Fruit fly (Drosophila melanogaster) whole organism, embryonic: ENCODE data around the gene CG6178.

Experiments
- B-H1 ChIP-seq: fragments of 200-800 bp; sonication (Bioruptor generic); IDR thresholded peaks from 3 replicates; pipeline ENCODE4 v1.3.6; 2022; ENCODE audit warnings: missing biosample characterization, missing genetic modification characterization
- Bgb ChIP-seq: fragments of 200-800 bp; sonication (Bioruptor generic); IDR thresholded peaks from 2 replicates; pipeline ENCODE4 v1.3.6; 2022; ENCODE audit warnings: missing biosample characterization, missing genetic modification characterization; ENCODE audit not compliant: partially characterized antibody
- C15 ChIP-seq: fragments of 200-800 bp; sonication (Bioruptor generic); IDR thresholded peaks from 3 replicates; pipeline ENCODE4 v1.3.6; 2022; ENCODE audit warnings: missing biosample characterization, missing genetic modification characterization
- CG10274 ChIP-seq: fragments of 200-800 bp; sonication (Bioruptor generic); optimal IDR thresholded peaks from 3 replicates; lab custom pipeline; 2017; ENCODE audit warnings: missing biosample characterization, mild to moderate bottlenecking, missing genetic modification characterization
- CG1233 ChIP-seq: fragments of 200-800 bp; sonication (Bioruptor generic); optimal IDR thresholded peaks from 4 replicates; lab custom pipeline; 2018; ENCODE audit warnings: missing biosample characterization, mild to moderate bottlenecking, missing genetic modification characterization
- CG13287 ChIP-seq: fragments of 200-800 bp; sonication (Bioruptor generic); IDR thresholded peaks from 2 replicates; pipeline ENCODE4 v1.3.6; 2022; ENCODE audit warnings: missing biosample characterization, missing genetic modification characterization; ENCODE audit not compliant: partially characterized antibody
- CG15601 ChIP-seq: fragments of 200-800 bp; sonication (Bioruptor generic); optimal IDR thresholded peaks from 3 replicates; lab custom pipeline; 2019; ENCODE audit warnings: missing biosample characterization, mild to moderate bottlenecking, missing genetic modification characterization, moderate library complexity
- CG18011 ChIP-seq: fragments of 200-800 bp; sonication (Bioruptor generic); optimal IDR thresholded peaks from 2 replicates; lab custom pipeline; 2017; ENCODE audit warnings: missing biosample characterization, missing genetic modification characterization, mild to moderate bottlenecking, moderate library complexity, missing genotype
- CG2129 ChIP-seq: fragments of 200-800 bp; sonication (Bioruptor generic); IDR thresholded peaks from 2 replicates; pipeline ENCODE4 v1.3.6; 2022; ENCODE audit warnings: missing biosample characterization, missing genetic modification characterization; ENCODE audit not compliant: partially characterized antibody
- CG30403 ChIP-seq: fragments of 200-800 bp; sonication (Bioruptor generic); optimal IDR thresholded peaks from 3 replicates; lab custom pipeline; 2016; ENCODE audit warnings: missing biosample characterization, missing genetic modification characterization
- CG31224 ChIP-seq: fragments of 200-800 bp; sonication (Bioruptor generic); IDR thresholded peaks from 2 replicates; pipeline ENCODE4 v1.3.6; 2022; ENCODE audit warnings: missing biosample characterization, missing genetic modification characterization
- CG31388 ChIP-seq: fragments of 200-800 bp; sonication (Bioruptor generic); optimal IDR thresholded peaks from 2 replicates; lab custom pipeline; 2016; ENCODE audit warnings: missing biosample characterization, missing genetic modification characterization
- CG31441 ChIP-seq: fragments of 200-800 bp; sonication (Bioruptor generic); IDR thresholded peaks from 2 replicates; pipeline ENCODE4 v1.3.6; 2022; ENCODE audit warnings: missing biosample characterization, missing genetic modification characterization
- CG34376 ChIP-seq: fragments of 200-800 bp; sonication (Bioruptor generic); optimal IDR thresholded peaks from 2 replicates; lab custom pipeline; 2018; ENCODE audit warnings: missing biosample characterization, mild to moderate bottlenecking, missing genetic modification characterization
- CG42726 ChIP-seq: fragments of 200-800 bp; sonication (Bioruptor generic); IDR thresholded peaks from 2 replicates; pipeline ENCODE4 v1.3.6; 2022; ENCODE audit warnings: missing biosample characterization, missing genetic modification characterization; ENCODE audit not compliant: partially characterized antibody
- CG4820 ChIP-seq: fragments of 200-800 bp; sonication (Bioruptor generic); optimal IDR thresholded peaks from 3 replicates; lab custom pipeline; 2016; ENCODE audit warnings: missing biosample characterization, missing genetic modification characterization
- CG8765 ChIP-seq: fragments of 200-800 bp; sonication (Bioruptor generic); IDR thresholded peaks from 2 replicates; pipeline ENCODE4 v1.3.6; 2022; ENCODE audit warnings: missing biosample characterization, missing genetic modification characterization
- CG9727 ChIP-seq: fragments of 200-800 bp; sonication (Bioruptor generic); optimal IDR thresholded peaks from 3 replicates; lab custom pipeline; 2017; ENCODE audit warnings: missing biosample characterization, mild to moderate bottlenecking, missing genetic modification characterization
- D19B ChIP-seq: fragments of 200-800 bp; sonication (Bioruptor generic); optimal IDR thresholded peaks from 2 replicates; lab custom pipeline; 2017; ENCODE audit warnings: missing biosample characterization, mild to moderate bottlenecking, missing genetic modification characterization
- Dip3 ChIP-seq: fragments of 200-800 bp; sonication (Bioruptor generic); optimal IDR thresholded peaks from 3 replicates; lab custom pipeline; 2016; ENCODE audit warnings: missing biosample characterization, missing genetic modification characterization
- Eip74EF ChIP-seq, 2 experiments: fragments of 200-800 bp in 1 of 2; fragments of >200 bp in 1 of 2; sonication (Bioruptor generic) in 1 of 2; optimal IDR thresholded peaks; 2 replicates each; lab custom pipeline; 2017 to 2019; ENCODE audit warnings: missing biosample characterization in 2 of 2, missing genetic modification characterization in 2 of 2, mild to moderate bottlenecking in 1 of 2, moderate library complexity in 1 of 2
- HLHmδ ChIP-seq: fragments of 200-800 bp; sonication (Bioruptor generic); optimal IDR thresholded peaks from 2 replicates; lab custom pipeline; 2018; ENCODE audit warnings: missing biosample characterization, mild to moderate bottlenecking, missing genetic modification characterization, moderate library complexity
- Hey ChIP-seq: fragments of 200-800 bp; sonication (Bioruptor generic); optimal IDR thresholded peaks from 3 replicates; lab custom pipeline; 2018; ENCODE audit warnings: missing biosample characterization, mild to moderate bottlenecking, missing genetic modification characterization
- Pdp1 ChIP-seq, 2 experiments: fragments of 200-800 bp; sonication (Bioruptor generic); optimal IDR thresholded peaks; 3 replicates each; lab custom pipeline; 2016; ENCODE audit warnings: missing biosample characterization in 2 of 2, missing genetic modification characterization in 2 of 2, mild to moderate bottlenecking in 1 of 2, moderate library complexity in 1 of 2
- Ptx1 ChIP-seq: fragments of 200-800 bp; sonication (Bioruptor generic); IDR thresholded peaks from 2 replicates; pipeline ENCODE4 v1.3.6; 2022; ENCODE audit warnings: missing biosample characterization, missing genetic modification characterization
- Sry-δ ChIP-seq: fragments of 200-800 bp; sonication (Bioruptor generic); optimal IDR thresholded peaks from 2 replicates; lab custom pipeline; 2016; ENCODE audit warnings: missing biosample characterization, missing genetic modification characterization
- ab ChIP-seq: fragments of 200-800 bp; sonication (Bioruptor generic); optimal IDR thresholded peaks from 2 replicates; lab custom pipeline; 2016; ENCODE audit warnings: missing biosample characterization, missing genetic modification characterization
- abd-A ChIP-seq: fragments of 200-800 bp; sonication (Bioruptor generic); optimal IDR thresholded peaks from 3 replicates; lab custom pipeline; 2019; ENCODE audit warnings: missing biosample characterization, mild to moderate bottlenecking, missing genetic modification characterization, moderate library complexity
- bigmax ChIP-seq: fragments of 200-800 bp; sonication (Bioruptor generic); optimal IDR thresholded peaks from 2 replicates; lab custom pipeline; 2018; ENCODE audit warnings: missing biosample characterization, mild to moderate bottlenecking, missing genetic modification characterization
- bsh ChIP-seq, 2 experiments: fragments of 200-800 bp; sonication (Bioruptor generic); optimal IDR thresholded peaks; 2 replicates each; lab custom pipeline; 2017 to 2018; ENCODE audit warnings: mild to moderate bottlenecking in 2 of 2, missing biosample characterization in 2 of 2, missing genetic modification characterization in 2 of 2, moderate library complexity in 1 of 2
- ci ChIP-seq: fragments of 200-800 bp; sonication (Bioruptor generic); IDR thresholded peaks from 3 replicates; pipeline ENCODE4 v1.3.6; 2022; ENCODE audit warnings: missing biosample characterization, missing genetic modification characterization
- crc ChIP-seq: fragments of 200-800 bp; sonication (Bioruptor generic); optimal IDR thresholded peaks from 2 replicates; lab custom pipeline; 2016; ENCODE audit warnings: missing biosample characterization, missing genetic modification characterization
- cwo ChIP-seq: fragments of 200-800 bp; sonication (Bioruptor generic); optimal IDR thresholded peaks from 3 replicates; lab custom pipeline; 2017; ENCODE audit warnings: missing biosample characterization, missing genetic modification characterization, mild to moderate bottlenecking, moderate library complexity, missing genetic modification reagents
- dimm ChIP-seq: fragments of 200-800 bp; sonication (Bioruptor generic); IDR thresholded peaks from 2 replicates; pipeline ENCODE4 v1.3.6; 2022; ENCODE audit warnings: missing biosample characterization, missing genetic modification characterization
- gem ChIP-seq: fragments of 200-800 bp; sonication (Bioruptor generic); optimal IDR thresholded peaks from 2 replicates; lab custom pipeline; 2019; ENCODE audit warnings: missing biosample characterization, mild to moderate bottlenecking, missing genetic modification characterization, moderate library complexity
- ind ChIP-seq: fragments of 200-800 bp; sonication (Bioruptor generic); optimal IDR thresholded peaks from 3 replicates; lab custom pipeline; 2016; ENCODE audit warnings: missing biosample characterization, missing genetic modification characterization
- lab ChIP-seq: fragments of 200-800 bp; sonication (Bioruptor generic); optimal IDR thresholded peaks from 3 replicates; lab custom pipeline; 2017; ENCODE audit warnings: missing biosample characterization, missing genetic modification characterization, mild to moderate bottlenecking, moderate library complexity, missing genetic modification reagents
- maf-S ChIP-seq: fragments of 200-800 bp; sonication (Bioruptor generic); optimal IDR thresholded peaks from 2 replicates; lab custom pipeline; 2016; ENCODE audit warnings: missing biosample characterization, missing genetic modification characterization
- pros ChIP-seq: fragments of 200-800 bp; sonication (Bioruptor generic); optimal IDR thresholded peaks from 3 replicates; lab custom pipeline; 2019; ENCODE audit warnings: missing biosample characterization, mild to moderate bottlenecking, missing genetic modification characterization, moderate library complexity
- ranshi ChIP-seq: fragments of 200-800 bp; sonication (Bioruptor generic); IDR thresholded peaks from 2 replicates; pipeline ENCODE4 v1.3.6; 2022; ENCODE audit warnings: missing biosample characterization, missing genetic modification characterization
- ro ChIP-seq: fragments of 200-800 bp; sonication (Bioruptor generic); IDR thresholded peaks from 2 replicates; pipeline ENCODE4 v1.3.6; 2022; ENCODE audit warnings: missing biosample characterization, missing genetic modification characterization
- sob ChIP-seq: fragments of 200-800 bp; sonication (Bioruptor generic); IDR thresholded peaks from 2 replicates; pipeline ENCODE4 v1.3.6; 2022; ENCODE audit warnings: missing biosample characterization, missing genetic modification characterization
- tll ChIP-seq, 2 experiments: fragments of 200-800 bp in 1 of 2; fragments of >200 bp in 1 of 2; sonication (Bioruptor generic) in 1 of 2; optimal IDR thresholded peaks; 2 replicates each; lab custom pipeline; 2017 to 2019; ENCODE audit warnings: missing biosample characterization in 2 of 2, missing genetic modification characterization in 2 of 2, mild to moderate bottlenecking in 1 of 2, moderate library complexity in 1 of 2
- ttk ChIP-seq: fragments of 200-800 bp; sonication (Bioruptor generic); IDR thresholded peaks from 2 replicates; pipeline ENCODE4 v2.1.2; 2022; ENCODE audit warnings: missing biosample characterization, missing genetic modification characterization
- twi ChIP-seq: fragments of 200-800 bp; optimal IDR thresholded peaks from 2 replicates; lab custom pipeline; 2019; ENCODE audit warnings: missing biosample characterization, mild to moderate bottlenecking, missing genetic modification characterization, moderate library complexity

The CG6178 gene

DNA sequence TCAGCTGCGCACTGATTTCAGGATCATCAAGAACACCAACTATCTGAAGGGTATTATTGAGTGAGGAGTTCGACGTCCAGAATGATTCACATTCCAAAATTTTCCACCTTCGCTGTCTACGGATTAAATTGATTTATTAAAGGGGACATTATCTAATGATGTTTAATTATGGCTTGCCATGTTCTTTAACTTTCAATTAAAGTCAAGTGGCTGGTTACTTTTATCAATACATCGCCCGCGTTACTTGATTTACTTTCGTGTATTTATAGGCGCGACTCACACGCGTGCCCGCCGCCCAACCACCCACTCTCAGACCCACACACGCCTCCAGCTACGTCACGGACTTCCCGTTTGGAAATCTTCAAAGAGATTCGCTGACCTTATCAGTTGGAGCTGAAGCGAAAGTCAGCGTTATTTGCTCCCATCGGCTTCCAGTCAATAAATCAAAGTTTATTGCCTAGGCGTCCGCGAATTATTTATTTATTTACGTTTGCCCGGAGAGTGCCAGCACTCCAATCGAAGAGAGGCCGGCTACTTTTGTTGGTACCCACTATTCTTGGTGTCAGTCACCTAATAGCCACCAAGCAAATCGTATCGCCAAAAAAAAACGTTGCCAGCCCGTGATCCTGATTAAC is 14.7 kb upstream of the CG6178 start, which contains the start of gene Npc2f (continued):
- TF ChIP-seq Bgb (GFP tag; lab: Robert Waterston, UW) (no peak), bigmax (GFP tag; lab: Kevin White, UChicago) (no peak), ind (GFP tag; lab: Kevin White, UChicago) (no peak), B-H1 (GFP tag; lab: Robert Waterston, UW) (no peak), ro (GFP tag; lab: Robert Waterston, UW) (no peak), Hey (tag; lab: Kevin White, UChicago) (peak; percentile 58), HLHmδ (GFP tag; lab: Kevin White, UChicago) (no peak), CG34376 (GFP tag; lab: Kevin White, UChicago) (peak; percentile 55), twi (tag; lab: Kevin White, UChicago) (no peak), bsh (GFP tag; optimal IDR thresholded peaks at IDR 0.05; lab: Kevin White, UChicago) (no peak), cwo (GFP tag; lab: Kevin White, UChicago) (peak; percentile 40)

DNA sequence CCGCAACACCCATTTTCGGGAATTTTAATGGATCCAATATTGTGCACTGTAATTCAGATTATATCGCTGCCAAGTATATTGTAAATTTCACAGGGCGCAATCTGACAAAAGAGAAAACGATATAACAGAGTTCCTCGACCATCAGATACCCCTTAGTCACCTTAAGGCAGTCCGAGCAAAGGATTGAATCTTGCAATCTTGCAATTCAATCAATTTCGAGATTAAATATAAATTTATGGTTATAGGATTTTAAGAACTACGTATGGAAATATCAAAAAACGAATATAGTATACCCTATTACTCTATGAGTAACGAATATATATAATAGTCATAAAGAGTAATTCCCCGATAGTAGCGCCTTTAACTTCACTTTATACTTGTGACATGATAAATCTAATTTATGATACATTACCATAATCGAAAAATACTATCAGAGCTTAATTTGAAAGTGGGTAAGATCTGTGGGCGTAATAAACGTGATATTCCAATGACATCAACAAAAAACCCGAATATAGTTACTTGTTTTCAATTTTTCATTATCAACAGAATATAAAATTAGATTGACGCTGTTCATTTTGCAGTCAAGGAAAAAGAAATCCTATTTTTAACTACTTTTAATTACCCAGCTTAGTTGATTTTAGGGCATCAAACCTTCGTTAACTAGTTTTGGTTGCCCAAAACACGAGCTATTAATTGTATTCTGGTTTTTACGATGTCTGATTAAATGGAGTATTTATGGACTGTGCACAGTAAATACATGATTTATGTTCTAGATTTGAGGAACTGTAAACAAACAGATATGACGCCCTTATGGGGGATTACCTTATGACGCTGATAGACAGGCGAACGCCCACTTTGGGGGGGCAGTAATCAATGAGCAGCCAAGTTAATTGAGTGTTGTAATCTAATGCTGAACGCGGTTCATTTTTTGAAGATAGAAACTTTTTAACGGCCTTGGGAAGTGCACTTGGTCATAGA is 13.4 kb upstream of the CG6178 start:
- TF ChIP-seq CG42726 (GFP tag; lab: Robert Waterston, UW) = no peak
- TF ChIP-seq Ptx1 = no peak
- TF ChIP-seq abd-A (tag; lab: Kevin White, UChicago) = no peak
- no peak for TF ChIP-seq CG8765 (GFP tag; lab: Robert Waterston, UW)
- peak in 1 of 2 experiments; percentile 9 for TF ChIP-seq Pdp1 (GFP tag; optimal IDR thresholded peaks at IDR 0.05; lab: Kevin White, UChicago)
- no peak for TF ChIP-seq ind (GFP tag; lab: Kevin White, UChicago)
- peak; percentile 71 for TF ChIP-seq D19B (GFP tag; lab: Kevin White, UChicago)
- TF ChIP-seq CG1233 (GFP tag; lab: Kevin White, UChicago) = peak; percentile 3
- TF ChIP-seq pros = no peak
- no peak for TF ChIP-seq CG30403 (GFP tag; lab: Kevin White, UChicago)
- TF ChIP-seq maf-S = no peak
- TF ChIP-seq CG9727 (GFP tag; lab: Kevin White, UChicago) = no peak
- peak; percentile 52 for TF ChIP-seq lab (GFP tag; lab: Kevin White, UChicago)
- no peak for TF ChIP-seq CG31388 (GFP tag; lab: Kevin White, UChicago)
- no peak for TF ChIP-seq dimm
- no peak for TF ChIP-seq crc (GFP tag; lab: Kevin White, UChicago)
- no peak for TF ChIP-seq Dip3 (GFP tag; lab: Kevin White, UChicago)
- TF ChIP-seq C15 (GFP tag; lab: Robert Waterston, UW) = no peak
- no peak for TF ChIP-seq ab
- no peak for TF ChIP-seq ci (GFP tag; lab: Robert Waterston, UW)
- TF ChIP-seq CG4820 (GFP tag; lab: Kevin White, UChicago) = no peak
- no peak for TF ChIP-seq CG31224
- TF ChIP-seq CG18011 (GFP tag; lab: Kevin White, UChicago) = no peak
- TF ChIP-seq CG2129 = no peak
- TF ChIP-seq CG13287 = no peak
- TF ChIP-seq CG10274 (GFP tag; lab: Kevin White, UChicago) = no peak
- TF ChIP-seq tll (GFP tag; optimal IDR thresholded peaks at IDR 0.05; lab: Kevin White, UChicago) = no peak
- TF ChIP-seq gem = peak; percentile 1
- no peak for TF ChIP-seq Sry-δ (GFP tag; lab: Kevin White, UChicago)
- no peak for TF ChIP-seq CG31441 (GFP tag; lab: Robert Waterston, UW)
- TF ChIP-seq sob (GFP tag; lab: Robert Waterston, UW) = no peak
- peak; percentile 22 for TF ChIP-seq cwo (GFP tag; lab: Kevin White, UChicago)
- TF ChIP-seq Eip74EF (GFP tag; optimal IDR thresholded peaks at IDR 0.05; lab: Kevin White, UChicago) = peak in 1 of 2 experiments; percentile 6
- TF ChIP-seq ranshi (GFP tag; lab: Robert Waterston, UW) = no peak
- no peak for TF ChIP-seq CG15601 (tag; lab: Kevin White, UChicago)
- no peak for TF ChIP-seq ttk
